Worm (Caenorhabditis elegans): ENCODE measurements around the gene nspg-3.

DNA sequence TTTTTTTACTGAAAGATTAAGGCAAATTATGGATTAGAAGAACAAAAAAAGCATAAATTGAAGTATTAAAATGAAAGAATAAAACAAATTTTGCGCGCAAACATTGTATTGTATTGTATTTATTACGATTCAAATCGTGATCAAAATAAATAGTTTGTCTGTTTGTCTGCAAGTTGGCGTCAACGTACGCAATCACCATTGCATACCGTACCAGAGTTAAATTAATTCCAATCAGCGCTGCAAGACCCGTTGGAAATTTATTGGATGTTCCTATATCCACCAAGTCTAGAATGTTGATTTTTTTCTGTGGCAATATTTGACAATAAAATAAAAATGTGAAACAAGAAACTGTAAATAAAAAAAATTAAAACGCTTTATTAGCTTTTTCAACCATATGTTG, 21.6 kb downstream of the nspg-3 start, which contains the start of gene heri-1:
- TF ChIP-seq tbx-37 (GFP tag; conservative IDR thresholded peaks at IDR 0.05) (no peak), ama-1 (optimal IDR thresholded peaks at IDR 0.05) (no peak)

All from whole organism, early embryonic.